Worm (Caenorhabditis elegans): Measurements from ENCODE around the gene ZC262.7.
A peak's percentile ranks its signal among the peaks of the same experiment; 100 is the strongest.

ZC262.7 gene

DNA sequence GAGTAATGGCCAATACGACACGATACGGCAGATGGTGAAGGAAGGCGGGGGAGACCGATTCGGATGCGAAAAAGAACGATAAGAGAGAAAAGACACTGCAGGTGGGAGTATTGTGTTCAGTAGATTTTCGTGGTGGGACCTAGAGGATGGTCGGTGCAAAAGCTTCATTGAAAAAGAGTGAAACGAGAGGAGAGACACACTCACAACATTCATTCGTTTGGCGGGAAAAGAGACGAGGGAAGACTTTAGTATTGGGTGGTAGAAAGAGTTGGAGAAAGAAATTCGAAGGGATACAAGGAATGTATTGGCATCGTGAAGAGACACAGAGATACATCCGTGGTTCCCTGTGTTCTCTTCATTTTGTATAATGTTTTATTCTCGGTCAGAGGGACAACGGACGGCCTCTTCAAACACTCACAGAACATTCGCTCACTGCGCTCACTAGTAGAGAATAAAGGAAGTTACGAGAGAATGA, 12.3 kb upstream of the ZC262.7 start:
- TF ChIP-seq ceh-90 (tag; optimal IDR thresholded peaks at IDR 0.05) (no peak), sox-4 (tag; optimal IDR thresholded peaks at IDR 0.05) (no peak), nhr-90 (tag; optimal IDR thresholded peaks at IDR 0.05; ENCODE audit: poor library complexity) (peak; percentile 63), nhr-12 (tag; optimal IDR thresholded peaks at IDR 0.05) (no peak), tlp-1 (tag; optimal IDR thresholded peaks at IDR 0.05) (no peak), hlh-17 (GFP tag; optimal IDR thresholded peaks at IDR 0.05; ENCODE audit: borderline replicate concordance) (no peak), isw-1 (GFP tag; IDR thresholded peaks at IDR 0.05) (peak; percentile 17; the same call in 1 of the 2 replicates), unc-86 (tag; optimal IDR thresholded peaks at IDR 0.05) (peak; percentile 69), nhr-47 (tag; optimal IDR thresholded peaks at IDR 0.05) (peak; percentile 69), nhr-76 (tag; optimal IDR thresholded peaks at IDR 0.05) (no peak), lsy-2 (tag; optimal IDR thresholded peaks at IDR 0.05) (peak; percentile 74 to 93), mab-9 (GFP tag; IDR thresholded peaks at IDR 0.05) (no peak), irx-1 (tag; optimal IDR thresholded peaks at IDR 0.05) (peak; percentile 53), unc-130 (tag; optimal IDR thresholded peaks at IDR 0.05) (peak; percentile 42), unc-98 (GFP tag; IDR thresholded peaks at IDR 0.05) (no peak), nhr-19 (GFP tag; conservative IDR thresholded peaks at IDR 0.05) (peak; percentile 75), snu-23 (GFP tag; optimal IDR thresholded peaks at IDR 0.05) (peak; percentile 91), dpl-1 (GFP tag; optimal IDR thresholded peaks at IDR 0.05) (peak; percentile 47 to 68 (median 55)), rnt-1 (tag; optimal IDR thresholded peaks at IDR 0.05) (peak; percentile 65), lir-3 (tag; optimal IDR thresholded peaks at IDR 0.05; ENCODE audit: poor library complexity) (peak; percentile 63), xbp-1 (tag; optimal IDR thresholded peaks at IDR 0.05) (peak; percentile 57), tbx-2 (tag; optimal IDR thresholded peaks at IDR 0.05) (peak; percentile 74), lin-13 (GFP tag; optimal IDR thresholded peaks at IDR 0.05) (peak; percentile 56), egl-13 (tag; optimal IDR thresholded peaks at IDR 0.05) (no peak), ceh-63 (GFP tag; optimal IDR thresholded peaks at IDR 0.05) (no peak), swsn-7 (tag; optimal IDR thresholded peaks at IDR 0.05) (peak; percentile 73), pag-3 (tag; optimal IDR thresholded peaks at IDR 0.05; ENCODE audit: borderline replicate concordance, insufficient read depth) (no peak), nhr-20 (tag; optimal IDR thresholded peaks at IDR 0.05) (peak; percentile 88), vab-15 (tag; optimal IDR thresholded peaks at IDR 0.05) (no peak), unc-30 (tag; optimal IDR thresholded peaks at IDR 0.05) (no peak), ces-1 (GFP tag; optimal IDR thresholded peaks at IDR 0.05) (no peak), nhr-85 (tag) (peak; percentile 84), blmp-1 (tag; optimal IDR thresholded peaks at IDR 0.05) (peak; percentile 74), elt-2 (tag; optimal IDR thresholded peaks at IDR 0.05) (peak; percentile 2), pqm-1 (tag; optimal IDR thresholded peaks at IDR 0.05) (no peak), nhr-71 (tag; optimal IDR thresholded peaks at IDR 0.05) (peak; percentile 87), mep-1 (tag; optimal IDR thresholded peaks at IDR 0.05) (peak; percentile 82), lin-39 (tag; optimal IDR thresholded peaks at IDR 0.05) (no peak), lin-15B (tag; optimal IDR thresholded peaks at IDR 0.05) (peak; percentile 46), alr-1 (tag; optimal IDR thresholded peaks at IDR 0.05; ENCODE audit: borderline replicate concordance) (no peak), nhr-237 (tag; optimal IDR thresholded peaks at IDR 0.05) (no peak), ceh-82 (tag; optimal IDR thresholded peaks at IDR 0.05) (peak; percentile 15 to 61 (median 54)), nhr-28 (tag; optimal IDR thresholded peaks at IDR 0.05) (no peak), hlh-4 (tag; optimal IDR thresholded peaks at IDR 0.05) (no peak), lin-35 (GFP tag; optimal IDR thresholded peaks at IDR 0.05) (peak; percentile 61 to 80), aha-1 (tag; optimal IDR thresholded peaks at IDR 0.05) (no peak), ztf-11 (tag; optimal IDR thresholded peaks at IDR 0.05) (peak in 1 of 2 experiments; percentile 56), nhr-11 (tag; optimal IDR thresholded peaks at IDR 0.05) (no peak), sptf-1 (tag; optimal IDR thresholded peaks at IDR 0.05) (no peak), jun-1 (tag; optimal IDR thresholded peaks at IDR 0.05) (peak; percentile 50), nhr-84 (tag; optimal IDR thresholded peaks at IDR 0.05) (no peak), efl-1 (optimal IDR thresholded peaks at IDR 0.05) (peak; percentile 72 to 85), efl-1 (GFP tag; optimal IDR thresholded peaks at IDR 0.05 in 1 of 2) (peak; percentile 53 to 54)

Measured in whole organism, L1 larva.